Worm (Caenorhabditis elegans) whole organism, L4 larva: Measurements from ENCODE around the gene arrd-4.

Experiments used
- F10B5.3 ChIP-seq: sonication (generic microtip); optimal IDR thresholded peaks from 2 replicates; lab custom pipeline; 2016; ENCODE audit warnings: mild to moderate bottlenecking, missing genetic modification characterization, missing compliant biosample characterization
- F37D6.2 ChIP-seq: sonication (generic microtip); optimal IDR thresholded peaks from 2 replicates; lab custom pipeline; 2016; ENCODE audit warnings: mild to moderate bottlenecking, missing genetic modification characterization, missing compliant biosample characterization
- F44E2.7 ChIP-seq: fragments of 200-800 bp; sonication (Bioruptor generic); IDR thresholded peaks from 2 replicates; pipeline ENCODE4 v2.1.2; 2022; ENCODE audit warnings: missing genetic modification characterization, missing compliant biosample characterization
- F49E8.2 ChIP-seq: sonication (generic microtip); optimal IDR thresholded peaks from 2 replicates; lab custom pipeline; 2016; ENCODE audit warnings: missing compliant biosample characterization, mild to moderate bottlenecking, missing genetic modification characterization, borderline replicate concordance
- T20F7.1 ChIP-seq: fragments of 200-800 bp; sonication (Bioruptor generic); optimal IDR thresholded peaks from 2 replicates; lab custom pipeline; 2018; ENCODE audit warnings: mild to moderate bottlenecking, missing genetic modification characterization, missing compliant biosample characterization
- Y105C5A.15 ChIP-seq: fragments of 200-800 bp; sonication (Bioruptor generic); IDR thresholded peaks from 2 replicates; pipeline ENCODE4 v1.3.6; 2022; ENCODE audit warnings: missing genetic modification characterization, missing compliant biosample characterization
- Y48G9A.11 ChIP-seq: fragments of 200-800 bp; sonication (Bioruptor generic); IDR thresholded peaks from 2 replicates; pipeline ENCODE4 v1.3.6; 2022; ENCODE audit warnings: missing genetic modification reagents, missing genetic modification characterization, missing compliant biosample characterization
- ZK337.2 ChIP-seq: fragments of 200-800 bp; sonication (Bioruptor generic); IDR thresholded peaks from 2 replicates; pipeline ENCODE4 v1.3.6; 2022; ENCODE audit warnings: missing genetic modification reagents, missing genetic modification characterization, missing compliant biosample characterization
- aly-2 ChIP-seq: sonication (generic microtip); optimal IDR thresholded peaks from 2 replicates; lab custom pipeline; 2018; ENCODE audit warnings: missing biosample characterization, missing genetic modification characterization
- arid-1 ChIP-seq: fragments of 200-800 bp; sonication (Bioruptor generic); conservative IDR thresholded peaks from 2 replicates; pipeline ENCODE4 v1.3.6; 2022; ENCODE audit warnings: missing genetic modification reagents, missing genetic modification characterization, missing compliant biosample characterization
- daf-19 ChIP-seq: fragments of 200-800 bp; sonication (Bioruptor generic); conservative IDR thresholded peaks from 2 replicates; pipeline ENCODE4 v1.3.6; 2022; ENCODE audit warnings: missing genetic modification characterization, missing compliant biosample characterization
- dmd-9 ChIP-seq: fragments of 200-800 bp; sonication (Bioruptor generic); IDR thresholded peaks from 2 replicates; pipeline ENCODE4 v1.3.6; 2022; ENCODE audit warnings: missing genetic modification reagents, missing genetic modification characterization, missing compliant biosample characterization
- duxl-1 ChIP-seq: sonication (generic microtip); optimal IDR thresholded peaks from 2 replicates; lab custom pipeline; 2016; ENCODE audit warnings: mild to moderate bottlenecking, missing genetic modification characterization, moderate library complexity, missing compliant biosample characterization; ENCODE audit not compliant: poor library complexity
- dve-1 ChIP-seq: sonication (generic microtip); optimal IDR thresholded peaks from 2 replicates; lab custom pipeline; 2017; ENCODE audit warnings: antibody characterized with exemption, mild to moderate bottlenecking, missing genetic modification characterization, missing compliant biosample characterization; ENCODE audit not compliant: insufficient read depth
- hlh-11 ChIP-seq: fragments of 200-800 bp; sonication (Bioruptor generic); optimal IDR thresholded peaks from 2 replicates; lab custom pipeline; 2018; ENCODE audit warnings: mild to moderate bottlenecking, missing genetic modification characterization, missing compliant biosample characterization
- hlh-30 ChIP-seq: sonication (generic microtip); optimal IDR thresholded peaks from 2 replicates; lab custom pipeline; 2017; ENCODE audit warnings: antibody characterized with exemption, mild to moderate bottlenecking, missing genetic modification characterization, missing compliant biosample characterization; ENCODE audit not compliant: insufficient read depth
- jun-1 ChIP-seq: fragments of 150-350 bp; optimal IDR thresholded peaks from 2 replicates; lab custom pipeline; 2014; ENCODE audit warnings: missing biosample characterization, missing genetic modification reagents, missing genetic modification characterization
- madf-5 ChIP-seq, 2 experiments: fragments of 200-800 bp; sonication (Bioruptor generic); IDR thresholded peaks; 2 replicates each; pipeline ENCODE4 v1.3.6; 2022; ENCODE audit warnings: missing compliant biosample characterization in 2 of 2, missing genetic modification characterization in 2 of 2
- mdt-29 ChIP-seq: fragments of 200-800 bp; sonication (Bioruptor generic); IDR thresholded peaks from 2 replicates; pipeline ENCODE4 v1.3.6; 2022; ENCODE audit warnings: missing genetic modification reagents, missing genetic modification characterization, missing compliant biosample characterization
- mep-1 ChIP-seq: fragments of 150-350 bp; sonication (generic microtip); optimal IDR thresholded peaks from 3 replicates; lab custom pipeline; 2014; ENCODE audit warnings: missing biosample characterization, missing genetic modification characterization
- mxl-2 ChIP-seq: fragments of 200-800 bp; sonication (Bioruptor generic); conservative IDR thresholded peaks from 2 replicates; pipeline ENCODE4 v1.3.6; 2022; ENCODE audit warnings: missing genetic modification reagents, missing genetic modification characterization, missing compliant biosample characterization
- nhr-10 ChIP-seq: fragments of 150-350 bp; optimal IDR thresholded peaks from 2 replicates; lab custom pipeline; 2014; ENCODE audit warnings: missing biosample characterization, missing genetic modification characterization
- nhr-102 ChIP-seq: sonication (generic microtip); optimal IDR thresholded peaks from 2 replicates; lab custom pipeline; 2016; ENCODE audit warnings: mild to moderate bottlenecking, missing genetic modification characterization, moderate library complexity, missing compliant biosample characterization
- nhr-111 ChIP-seq: fragments of 200-800 bp; sonication (Bioruptor generic); optimal IDR thresholded peaks from 2 replicates; lab custom pipeline; 2018; ENCODE audit warnings: mild to moderate bottlenecking, missing genetic modification characterization, missing compliant biosample characterization
- nhr-28 ChIP-seq: fragments of 150-350 bp; optimal IDR thresholded peaks from 2 replicates; lab custom pipeline; 2014; ENCODE audit warnings: missing biosample characterization, missing genetic modification characterization
- nhr-41 ChIP-seq: fragments of 200-800 bp; sonication (Bioruptor generic); IDR thresholded peaks from 2 replicates; pipeline ENCODE4 v1.3.6; 2022; ENCODE audit warnings: missing genetic modification reagents, missing genetic modification characterization, missing compliant biosample characterization
- nhr-77 ChIP-seq: fragments of 150-350 bp; optimal IDR thresholded peaks from 2 replicates; lab custom pipeline; 2014; ENCODE audit warnings: missing biosample characterization, missing genetic modification characterization
- pha-4 ChIP-seq, 2 experiments: fragments of 150-350 bp in 1 of 2; fragments of 200-800 bp in 1 of 2; sonication (Bioruptor generic) in 1 of 2; IDR thresholded peaks in 1 of 2; optimal IDR thresholded peaks in 1 of 2; 2 replicates each; pipeline versions ENCODE4 v1.3.6 to Lab custom; 2014 to 2022; ENCODE audit warnings: missing genetic modification characterization in 2 of 2, missing genetic modification reagents in 2 of 2, missing biosample characterization in 1 of 2, missing compliant biosample characterization in 1 of 2
- pqm-1 ChIP-seq: sonication (generic microtip); optimal IDR thresholded peaks from 2 replicates; lab custom pipeline; 2017; ENCODE audit warnings: missing biosample characterization, missing genetic modification characterization
- rbr-2 ChIP-seq: sonication (generic microtip); optimal IDR thresholded peaks from 2 replicates; lab custom pipeline; 2016; ENCODE audit warnings: missing genotype, missing genetic modification characterization, missing compliant biosample characterization
- sdz-12 ChIP-seq: fragments of 200-800 bp; sonication (Bioruptor generic); optimal IDR thresholded peaks from 2 replicates; lab custom pipeline; 2018; ENCODE audit warnings: mild to moderate bottlenecking, missing genetic modification characterization, missing compliant biosample characterization
- skn-1 ChIP-seq: fragments of 150-350 bp; optimal IDR thresholded peaks from 2 replicates; lab custom pipeline; 2014; ENCODE audit warnings: missing biosample characterization, missing genetic modification characterization
- snpc-1.2 ChIP-seq: fragments of 200-800 bp; sonication (Bioruptor generic); IDR thresholded peaks from 2 replicates; pipeline ENCODE4 v1.3.6; 2022; ENCODE audit warnings: missing genetic modification reagents, missing genetic modification characterization, missing compliant biosample characterization
- spr-3 ChIP-seq: fragments of 200-800 bp; sonication (Bioruptor generic); optimal IDR thresholded peaks from 2 replicates; lab custom pipeline; 2018; ENCODE audit warnings: mild to moderate bottlenecking, missing genetic modification characterization, missing compliant biosample characterization
- tag-97 ChIP-seq: fragments of 200-800 bp; sonication (Bioruptor generic); IDR thresholded peaks from 2 replicates; pipeline ENCODE4 v1.3.6; 2022; ENCODE audit warnings: missing genetic modification characterization, missing compliant biosample characterization
- unc-130 ChIP-seq: sonication (generic microtip); optimal IDR thresholded peaks from 2 replicates; lab custom pipeline; 2016; ENCODE audit warnings: missing genetic modification reagents, missing genetic modification characterization, missing compliant biosample characterization
- unc-39 ChIP-seq: sonication (generic microtip); optimal IDR thresholded peaks from 2 replicates; lab custom pipeline; 2017; ENCODE audit warnings: missing biosample characterization, missing genetic modification characterization
- zip-11 ChIP-seq: fragments of 200-800 bp; sonication (Bioruptor generic); IDR thresholded peaks from 2 replicates; pipeline ENCODE4 v1.3.6; 2022; ENCODE audit warnings: missing genetic modification characterization, missing compliant biosample characterization
- ztf-11 ChIP-seq: fragments of 150-350 bp; optimal IDR thresholded peaks from 2 replicates; lab custom pipeline; 2014; ENCODE audit warnings: missing biosample characterization, missing genetic modification characterization

arrd-4 gene

ce11 chrII:9859575-9859974 lies 21.5 kb upstream of the arrd-4 start, which contains the start of gene chil-5:
Gene chil-5 (minus strand): TSS chrII:9859675.
- no peak for TF ChIP-seq mdt-29 (GFP tag; lab: Robert Waterston, UW)
- no peak for TF ChIP-seq arid-1
- TF ChIP-seq ZK337.2 (GFP tag; lab: Robert Waterston, UW) = no peak
- TF ChIP-seq nhr-28 (tag; lab: Kevin White, UChicago) = no peak
- TF ChIP-seq jun-1 (tag; lab: Kevin White, UChicago) = no peak
- no peak for TF ChIP-seq rbr-2 (tag; lab: Kevin White, UChicago)
- TF ChIP-seq skn-1 (tag; lab: Kevin White, UChicago) = no peak
- TF ChIP-seq T20F7.1 (GFP tag; lab: Kevin White, UChicago) = no peak
- no peak for TF ChIP-seq dve-1 (tag; lab: Kevin White, UChicago)
- no peak for TF ChIP-seq F37D6.2 (tag; lab: Kevin White, UChicago)
- TF ChIP-seq, all 104 proteins: peak for 0

ce11 chrII:9857791-9858190 lies 19.7 kb upstream of the arrd-4 start, which contains the start of gene chil-6:
Gene chil-6 (minus strand): TSS chrII:9857891.
- no peak for TF ChIP-seq duxl-1 (tag; lab: Kevin White, UChicago)
- TF ChIP-seq spr-3 (GFP tag; lab: Kevin White, UChicago) = no peak
- TF ChIP-seq F49E8.2 (tag; lab: Kevin White, UChicago) = no peak
- no peak for TF ChIP-seq nhr-77
- no peak for TF ChIP-seq mxl-2 (GFP tag; lab: Robert Waterston, UW)
- TF ChIP-seq unc-39 = no peak
- no peak for TF ChIP-seq aly-2 (tag; lab: Kevin White, UChicago)
- no peak for TF ChIP-seq hlh-11 (tag; lab: Kevin White, UChicago)
- no peak for TF ChIP-seq F10B5.3 (tag; lab: Kevin White, UChicago)
- TF ChIP-seq daf-19 (GFP tag; lab: Robert Waterston, UW) = no peak
- no peak for TF ChIP-seq Y48G9A.11 (GFP tag; lab: Robert Waterston, UW)
- no peak for TF ChIP-seq mdt-29 (GFP tag; lab: Robert Waterston, UW)
- TF ChIP-seq pqm-1 = no peak
- no peak for TF ChIP-seq tag-97 (GFP tag; lab: Robert Waterston, UW)
- no peak for TF ChIP-seq sdz-12
- TF ChIP-seq mep-1 (tag; lab: Kevin White, UChicago) = no peak
- TF ChIP-seq hlh-30 (tag; lab: Kevin White, UChicago) = no peak
- no peak for TF ChIP-seq dve-1 (tag; lab: Kevin White, UChicago)
- no peak for TF ChIP-seq snpc-1.2
- no peak for TF ChIP-seq nhr-10 (tag; lab: Kevin White, UChicago)

ce11 chrII:9855620-9856019 lies 17.5 kb upstream of the arrd-4 start, which contains the start of gene chil-4:
Gene chil-4 (minus strand): TSS chrII:9855720.
- TF ChIP-seq nhr-41 (no peak), pqm-1 (no peak), F44E2.7 (GFP tag; lab: Robert Waterston, UW) (no peak), Y105C5A.15 (GFP tag; lab: Robert Waterston, UW) (no peak), mxl-2 (GFP tag; lab: Robert Waterston, UW) (no peak), ztf-11 (tag; lab: Kevin White, UChicago) (no peak), jun-1 (tag; lab: Kevin White, UChicago) (no peak), F10B5.3 (tag; lab: Kevin White, UChicago) (no peak), dmd-9 (GFP tag; lab: Robert Waterston, UW) (no peak), unc-130 (no peak), nhr-111 (GFP tag; lab: Kevin White, UChicago) (no peak), zip-11 (GFP tag; lab: Robert Waterston, UW) (no peak), madf-5 (GFP tag; IDR thresholded peaks at IDR 0.05; lab: Robert Waterston, UW) (no peak), duxl-1 (tag; lab: Kevin White, UChicago) (no peak), dve-1 (tag; lab: Kevin White, UChicago) (no peak), nhr-102 (tag; lab: Kevin White, UChicago) (no peak), pha-4 (GFP tag; IDR thresholded peaks at IDR 0.05; lab: Robert Waterston, UW) (no peak), pha-4 (tag; optimal IDR thresholded peaks at IDR 0.05; lab: Kevin White, UChicago) (no peak)
